Worm (Caenorhabditis elegans) whole organism, L4/young adult: ENCODE measurements around the gene F48D6.4.
A peak's percentile ranks its signal among the peaks of the same experiment; 100 is the strongest.
"Not testable (repeated sequence)": the region's sequence is repeated elsewhere in the genome, so short reads cannot be mapped to it uniquely, and the experiment has no call there.

Experiments used
- W03F9.2 ChIP-seq: fragments of 150-350 bp; optimal IDR thresholded peaks from 2 replicates; lab custom pipeline; 2014; ENCODE audit warnings: missing biosample characterization, missing genetic modification characterization
- dao-5 ChIP-seq: sonication (generic microtip); optimal IDR thresholded peaks from 2 replicates; lab custom pipeline; 2016; ENCODE audit warnings: missing genotype, missing genetic modification characterization, moderate library complexity, missing compliant biosample characterization
- him-1 ChIP-seq: sonication (generic microtip); optimal IDR thresholded peaks from 2 replicates; lab custom pipeline; 2016; ENCODE audit warnings: missing genotype, missing genetic modification reagents, missing genetic modification characterization, missing compliant biosample characterization

F48D6.4 gene

DNA sequence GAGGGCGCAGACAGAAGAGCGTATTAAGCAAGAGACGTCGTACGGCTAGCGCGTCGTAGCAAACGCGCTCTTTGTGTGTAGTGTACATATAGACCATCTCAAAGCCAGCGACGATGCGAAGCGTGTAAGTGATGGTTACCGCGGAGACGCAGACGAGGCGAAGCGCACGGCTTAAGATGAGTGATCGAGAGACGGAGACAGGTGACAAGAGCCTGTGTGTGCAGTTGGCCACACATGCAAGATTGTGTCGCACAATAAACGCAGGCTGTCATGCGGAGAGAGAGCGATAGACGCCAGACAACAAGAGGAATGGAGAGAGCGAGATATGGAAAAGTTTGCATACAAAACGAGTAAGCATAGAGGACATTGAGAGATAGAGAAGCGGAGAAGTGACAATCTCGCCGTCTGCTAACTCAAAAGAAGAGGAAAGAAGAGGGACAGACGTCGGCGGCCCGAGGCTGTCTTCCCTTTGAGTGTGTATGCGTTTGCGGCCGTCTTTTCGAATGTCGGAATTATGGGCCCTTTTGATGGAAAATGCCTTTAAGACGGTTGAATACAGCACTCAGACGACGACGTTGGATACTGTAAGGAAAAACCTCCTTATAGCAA, 24.1 kb downstream of the F48D6.4 start:
- no peak for TF ChIP-seq W03F9.2
- peak; percentile 93 for TF ChIP-seq him-1 (tag; lab: Kevin White, UChicago)
- peak; percentile 65 for TF ChIP-seq dao-5 (tag; lab: Kevin White, UChicago)

DNA sequence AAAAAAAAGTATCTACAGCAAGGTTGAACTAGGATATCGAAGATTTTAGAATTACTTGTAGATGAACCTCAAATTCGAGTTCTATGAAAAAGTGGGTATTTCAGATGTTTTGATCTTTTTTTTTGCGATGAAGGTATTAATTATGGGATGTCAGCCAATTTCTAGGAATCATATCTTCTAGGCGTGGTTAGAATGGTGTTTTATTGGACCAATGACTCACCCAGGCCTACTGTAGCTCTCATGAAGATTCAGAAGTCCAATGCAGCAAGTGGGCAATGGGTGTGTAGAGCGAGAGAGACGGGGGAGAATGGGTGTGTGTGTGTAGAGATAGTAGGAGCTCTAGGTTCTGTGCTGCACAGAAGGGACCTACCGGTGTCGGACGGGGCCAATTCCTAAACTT, 24.8 kb downstream of the F48D6.4 start:
- TF ChIP-seq dao-5 (tag; lab: Kevin White, UChicago) (no peak), W03F9.2 (no peak), him-1 (tag; lab: Kevin White, UChicago) (no peak)

DNA sequence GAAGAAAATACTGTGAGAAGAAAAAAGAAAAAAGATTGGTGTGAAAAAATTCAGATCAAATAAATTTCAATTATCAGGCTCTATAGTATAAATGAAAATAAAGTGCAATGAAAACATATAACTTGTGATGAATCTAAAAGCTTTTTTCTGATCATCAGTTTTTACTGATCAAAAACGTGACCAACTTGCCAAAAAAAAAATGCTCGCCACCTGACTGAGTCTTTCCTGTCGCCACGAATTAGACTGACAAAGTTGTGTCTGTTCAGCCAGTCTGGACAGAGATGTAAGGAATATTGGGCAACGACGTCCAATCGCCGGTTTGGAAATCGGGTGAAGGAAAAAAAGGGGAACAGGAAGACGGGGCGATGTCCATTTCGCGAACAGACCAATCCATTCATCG, 27.5 kb downstream of the F48D6.4 start:
- no peak for TF ChIP-seq dao-5 (tag; lab: Kevin White, UChicago)
- no peak for TF ChIP-seq him-1 (tag; lab: Kevin White, UChicago)
- TF ChIP-seq W03F9.2 = no peak

DNA sequence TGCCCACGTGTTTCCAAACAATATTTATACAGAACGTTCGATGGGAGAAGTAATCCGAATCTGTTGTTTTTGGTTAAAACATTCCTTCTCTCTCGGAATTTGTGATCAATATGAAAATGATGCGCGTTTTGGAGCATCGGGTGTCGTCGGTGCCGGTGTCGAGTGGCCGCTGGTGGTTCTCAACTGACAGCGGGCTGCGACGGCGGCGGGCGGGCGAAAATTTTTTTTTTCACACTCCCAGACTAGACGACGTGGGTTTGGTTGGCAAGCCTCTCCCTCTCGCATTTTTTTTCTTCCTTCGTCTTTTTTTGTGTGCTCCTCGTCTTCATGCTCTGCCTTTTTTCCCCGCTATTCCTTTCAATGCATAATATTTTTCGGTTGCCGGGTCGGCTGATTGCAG, 28.8 kb downstream of the F48D6.4 start, which contains the start of gene W01H2.2:
W01H2.2 (minus strand) TSS at position 285 of the 400 bp plus-strand sequence.
- TF ChIP-seq him-1 (tag; lab: Kevin White, UChicago) (no peak), W03F9.2 (no peak), dao-5 (tag; lab: Kevin White, UChicago) (no peak)

DNA sequence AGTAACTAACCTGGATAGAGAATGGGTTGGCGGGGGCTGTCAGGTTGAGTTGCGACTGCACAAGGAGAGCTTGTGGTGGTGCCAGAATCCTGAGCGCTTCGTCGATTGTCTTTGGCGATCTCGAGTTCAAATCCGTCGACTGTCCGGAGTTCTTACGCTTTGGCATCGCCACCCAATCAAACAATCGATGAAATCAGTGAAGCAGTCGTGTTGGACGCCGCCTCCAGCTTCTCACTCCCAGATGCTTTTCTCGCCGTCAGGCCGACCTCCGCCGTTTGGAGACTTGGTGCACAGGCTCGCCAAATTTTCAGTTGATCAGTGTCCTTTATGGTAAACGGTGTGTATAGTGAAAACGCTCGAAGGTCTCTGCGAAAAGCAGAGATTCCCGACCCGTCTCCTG, 30.1 kb downstream of the F48D6.4 start, which contains the start of the genes F20B6.10 and hpk-1:
F20B6.10 (minus strand) TSS at position 303 of the 400 bp plus-strand sequence.
hpk-1 (minus strand) TSS at position 397 of the 400 bp plus-strand sequence.
- TF ChIP-seq dao-5 (tag; lab: Kevin White, UChicago) (no peak), W03F9.2 (no peak), him-1 (tag; lab: Kevin White, UChicago) (no peak)

DNA sequence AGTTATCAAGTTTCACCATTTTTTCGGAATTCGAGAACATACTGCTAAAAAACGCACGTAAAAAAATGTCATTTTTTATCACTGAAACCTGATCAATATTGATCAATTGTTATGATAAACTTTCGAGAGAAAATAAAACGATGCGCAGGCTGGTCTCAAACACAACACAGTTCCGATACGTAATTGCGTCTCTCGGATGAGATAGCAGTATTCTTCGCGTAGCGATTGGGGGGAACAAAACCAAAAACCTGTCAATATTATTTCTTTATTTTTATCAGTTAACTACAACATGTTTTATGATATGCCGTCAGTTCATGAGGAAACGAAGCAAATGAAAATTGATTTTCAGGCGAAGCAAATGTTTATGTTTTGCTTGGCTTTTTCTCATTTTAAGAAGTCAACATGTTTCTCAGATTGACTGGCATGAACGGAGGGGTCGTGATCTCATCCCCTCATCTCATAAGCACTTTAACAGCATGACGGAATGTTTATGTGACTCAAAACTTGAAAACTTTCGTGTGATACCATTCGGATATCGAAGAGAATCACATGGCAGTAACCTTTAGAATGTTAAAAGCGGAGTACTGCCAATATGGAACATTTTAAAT, 31.4 kb downstream of the F48D6.4 start:
- TF ChIP-seq him-1 (tag; lab: Kevin White, UChicago) = no peak
- no peak for TF ChIP-seq dao-5 (tag; lab: Kevin White, UChicago)
- no peak for TF ChIP-seq W03F9.2

DNA sequence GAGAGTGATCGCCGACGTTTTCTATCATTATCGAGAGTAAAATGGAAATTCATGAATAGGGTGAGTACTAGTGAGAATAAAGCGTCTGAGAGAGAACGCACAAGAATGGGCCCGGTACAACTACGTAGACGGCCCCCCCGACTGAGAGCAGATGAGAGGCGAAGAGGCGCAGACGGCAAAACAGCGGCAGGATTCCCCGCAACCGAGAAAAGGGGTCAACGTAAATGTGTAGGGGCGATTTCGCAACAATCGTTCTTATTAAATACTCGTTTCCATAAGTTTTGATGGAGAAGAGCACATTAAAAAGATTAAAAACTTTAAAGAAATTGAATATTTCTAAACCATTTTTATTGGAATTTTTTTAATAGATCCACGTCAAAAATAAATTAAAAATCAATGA, 32.4 kb downstream of the F48D6.4 start:
- TF ChIP-seq dao-5 (tag; lab: Kevin White, UChicago) = no peak
- no peak for TF ChIP-seq W03F9.2
- TF ChIP-seq him-1 (tag; lab: Kevin White, UChicago) = peak; percentile 1

DNA sequence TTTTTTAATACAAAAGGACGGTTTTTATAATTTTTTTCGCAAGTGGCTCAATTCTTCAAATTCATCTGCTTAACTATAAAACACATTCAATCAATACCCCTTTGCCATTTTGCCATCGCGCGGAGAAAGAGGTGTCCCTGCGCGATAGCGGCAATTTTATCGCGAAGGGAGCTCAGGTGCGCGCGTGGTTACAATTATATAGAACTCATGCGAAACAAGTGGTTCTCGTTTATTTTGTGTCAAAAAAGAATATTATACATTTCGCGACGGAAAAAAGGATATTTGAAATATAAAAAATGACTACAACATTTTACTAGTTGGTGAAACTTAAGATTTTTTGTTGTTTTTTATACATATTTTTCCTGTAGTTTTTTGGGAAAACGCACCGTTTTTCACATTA, 37.9 kb downstream of the F48D6.4 start:
- TF ChIP-seq W03F9.2 (peak; percentile 98), dao-5 (tag; lab: Kevin White, UChicago) (peak; percentile 90), him-1 (tag; lab: Kevin White, UChicago) (peak; percentile 100)

DNA sequence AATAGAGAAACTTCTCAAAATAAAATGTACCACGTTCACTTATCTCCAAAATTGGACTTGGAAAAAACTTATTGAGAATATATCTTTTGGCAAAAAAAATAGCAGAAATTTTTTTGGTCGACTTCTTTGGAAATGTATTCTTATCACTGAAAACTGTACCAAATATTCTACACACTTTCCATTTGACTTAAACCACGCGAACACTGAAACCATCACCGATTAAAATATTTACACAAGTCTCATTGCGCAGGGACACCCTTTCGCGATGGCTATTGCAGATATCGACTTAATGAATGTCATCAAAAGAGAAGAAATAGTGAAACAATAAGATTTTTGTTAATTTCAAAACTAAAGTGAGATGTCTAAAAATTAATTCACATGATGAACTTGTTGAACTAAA, 38.5 kb downstream of the F48D6.4 start:
- TF ChIP-seq him-1 (tag; lab: Kevin White, UChicago) (no peak), W03F9.2 (peak; percentile 23)

DNA sequence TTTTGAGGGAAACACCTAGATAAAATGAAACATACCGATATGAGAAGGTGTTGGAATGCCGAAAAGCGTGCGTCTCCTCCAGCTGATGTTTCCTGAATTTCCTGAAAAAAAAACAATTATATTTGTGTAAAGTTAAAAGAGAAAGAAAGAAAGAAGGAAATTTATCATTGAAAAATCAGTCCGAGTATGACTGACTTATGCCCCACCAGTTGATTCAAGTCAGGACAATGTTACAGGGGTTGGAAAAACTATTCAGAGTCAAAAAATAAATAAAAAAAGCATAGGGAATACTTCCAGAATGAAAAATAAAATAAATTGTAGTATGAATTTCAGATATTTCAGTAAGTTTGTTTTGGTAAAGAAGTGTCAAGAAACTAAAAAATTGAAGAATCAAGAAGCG, 39.6 kb downstream of the F48D6.4 start, which contains the start of gene F20B6.9:
F20B6.9 (minus strand) TSS at position 101 of the 400 bp plus-strand sequence.
- TF ChIP-seq W03F9.2; him-1 (tag; lab: Kevin White, UChicago); dao-5 (tag; lab: Kevin White, UChicago): not testable (repeated sequence)

DNA sequence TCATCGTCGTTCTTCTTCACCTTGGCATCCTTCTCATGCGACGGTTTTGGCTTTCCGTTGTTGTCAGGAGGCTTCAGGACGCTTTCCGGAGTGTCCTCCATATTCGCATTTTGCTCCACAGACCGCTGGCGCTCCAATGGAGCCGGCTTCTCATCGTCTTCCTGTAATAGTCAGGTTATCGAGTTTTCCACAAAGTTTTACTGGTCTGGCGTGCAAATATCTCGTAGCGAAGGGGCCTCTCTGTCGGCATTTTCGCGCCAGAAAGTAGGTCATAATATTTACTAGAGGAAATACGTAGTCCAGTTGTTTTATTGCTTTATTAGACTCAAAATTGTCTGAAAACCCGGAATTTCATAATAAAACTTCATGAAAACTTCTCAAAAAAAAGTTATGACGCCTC, 44.9 kb downstream of the F48D6.4 start, which contains the start of gene F20B6.6:
F20B6.6 (minus strand) TSS at position 101 of the 400 bp plus-strand sequence.
- not testable (repeated sequence) for TF ChIP-seq W03F9.2; dao-5 (tag; lab: Kevin White, UChicago); him-1 (tag; lab: Kevin White, UChicago)

DNA sequence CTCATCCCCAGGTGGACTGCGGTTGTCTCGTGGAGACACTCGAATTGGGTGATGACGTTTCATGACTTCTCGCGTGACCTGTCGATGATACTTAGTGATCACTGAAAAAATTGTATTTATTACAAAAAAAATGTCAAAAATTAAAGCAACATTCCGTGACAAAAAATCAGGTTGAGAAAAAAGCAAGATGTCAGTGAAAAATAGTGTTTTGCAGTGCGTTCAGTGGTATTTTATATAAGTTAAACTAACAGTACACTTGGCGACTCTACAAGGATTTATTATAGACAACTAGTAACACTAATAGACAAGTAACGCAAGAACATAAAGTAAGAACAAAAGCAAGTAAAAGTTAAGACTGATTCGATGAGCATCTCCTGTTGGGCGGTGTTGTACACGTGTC, 47.2 kb downstream of the F48D6.4 start, which contains the start of gene F20B6.5:
F20B6.5 (minus strand) TSS at position 101 of the 400 bp plus-strand sequence.
- TF ChIP-seq dao-5 (tag; lab: Kevin White, UChicago); him-1 (tag; lab: Kevin White, UChicago); W03F9.2: not testable (repeated sequence)
